Worm (Caenorhabditis elegans) whole organism, L3 larva: ENCODE measurements around the gene K07E1.1.

ENCODE experiments used
- aly-2 ChIP-seq: fragments of 150-350 bp; optimal IDR thresholded peaks from 2 replicates; lab custom pipeline; 2014; ENCODE audit warnings: missing biosample characterization, missing genetic modification characterization
- ceh-28 ChIP-seq: fragments of 150-350 bp; optimal IDR thresholded peaks from 2 replicates; lab custom pipeline; 2014; ENCODE audit warnings: missing biosample characterization, missing genetic modification reagents, missing genetic modification characterization
- lin-39 ChIP-seq: fragments of 150-350 bp; optimal IDR thresholded peaks from 2 replicates; lab custom pipeline; 2018; ENCODE audit warnings: missing biosample characterization, missing genetic modification reagents, missing genetic modification characterization
- unc-39 ChIP-seq: sonication (generic microtip); optimal IDR thresholded peaks from 4 replicates; lab custom pipeline; 2017; ENCODE audit warnings: missing biosample characterization, missing genetic modification characterization

- TF ChIP-seq ceh-28 (tag; lab: Kevin White, UChicago) (no peak), lin-39 (tag; lab: Kevin White, UChicago) (no peak), aly-2 (tag; lab: Kevin White, UChicago) (no peak), unc-39 (no peak)
Measured at ce11 chrII:4573084-4573483, 22.2 kb downstream of the K07E1.1 start.
